Fruit fly (Drosophila melanogaster): ENCODE data around the gene CG31145.

The CG31145 gene

DNA sequence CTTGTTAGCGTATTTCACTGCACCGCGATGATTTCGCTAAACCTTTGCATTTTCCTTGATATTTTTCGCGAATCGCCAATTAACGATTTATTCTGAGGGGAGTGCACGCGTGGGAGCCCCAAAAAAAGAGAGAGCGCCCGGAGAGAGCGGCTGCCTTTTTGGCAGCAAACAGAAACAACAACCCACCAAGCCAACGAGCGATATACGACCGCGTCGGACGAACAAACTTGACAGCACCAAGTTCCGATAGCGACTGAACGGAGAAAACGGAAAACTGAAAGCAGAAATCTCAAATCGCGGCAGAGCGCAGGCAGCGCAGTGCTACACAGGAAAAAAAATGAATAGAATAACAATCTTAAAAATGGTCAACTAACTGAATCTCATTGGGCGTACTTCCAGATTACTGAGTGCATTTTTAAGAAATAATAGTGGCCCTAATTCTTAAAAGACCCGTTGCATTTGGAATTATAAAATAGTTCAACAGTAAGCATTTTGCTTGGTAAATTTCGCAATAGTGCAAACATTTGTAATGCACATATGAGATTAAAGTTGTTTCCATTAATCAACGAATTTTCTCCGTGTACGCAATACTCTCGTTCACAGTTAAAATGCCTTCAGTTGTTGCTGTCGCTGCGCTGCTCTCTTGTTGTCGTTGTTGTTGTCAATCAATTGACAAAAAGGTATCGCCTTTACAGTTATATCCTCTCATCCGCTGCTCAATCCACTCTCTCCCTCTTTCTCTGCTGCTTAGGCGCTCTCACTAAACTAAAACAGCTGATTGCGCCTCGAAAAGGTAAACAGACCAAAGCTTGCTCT, at the start of gene CG31145 (continued):
- TF ChIP-seq CG12071 (GFP tag; optimal IDR thresholded peaks at IDR 0.05), result peak; percentile 99
- TF ChIP-seq CG31365 (tag; optimal IDR thresholded peaks at IDR 0.05), result peak; percentile 92
- peak; percentile 100 for TF ChIP-seq CG15011 (GFP tag; optimal IDR thresholded peaks at IDR 0.05)
- TF ChIP-seq CG32532 (GFP tag; IDR thresholded peaks at IDR 0.05), result peak; percentile 99
- peak; percentile 61; the same call in 1 of the 2 replicates for TF ChIP-seq CG42726 (GFP tag; IDR thresholded peaks at IDR 0.05; ENCODE audit: partially characterized antibody)
- TF ChIP-seq Ptx1 (GFP tag; IDR thresholded peaks at IDR 0.05), result peak; percentile 99
- TF ChIP-seq Hr3 (GFP tag; optimal IDR thresholded peaks at IDR 0.05), result peak; percentile 100
- TF ChIP-seq CG15514 (GFP tag; optimal IDR thresholded peaks at IDR 0.05), result peak; percentile 96
- TF ChIP-seq Adf1 (GFP tag; IDR thresholded peaks at IDR 0.05), result peak; percentile 97
- no peak for TF ChIP-seq Lpt (GFP tag; optimal IDR thresholded peaks at IDR 0.05)
- peak; percentile 93 for TF ChIP-seq Nf-YC (tag; optimal IDR thresholded peaks at IDR 0.05)
- TF ChIP-seq CG13894 (tag; optimal IDR thresholded peaks at IDR 0.05), result peak; percentile 98
- peak; percentile 98 for TF ChIP-seq Vsx1 (GFP tag; optimal IDR thresholded peaks at IDR 0.05)
- TF ChIP-seq ap (GFP tag; IDR thresholded peaks at IDR 0.05), result peak; percentile 98
- TF ChIP-seq CG3995 (GFP tag; optimal IDR thresholded peaks at IDR 0.05), result peak; percentile 89
- TF ChIP-seq CG32767 (GFP tag; IDR thresholded peaks at IDR 0.05), result peak; percentile 99
- TF ChIP-seq CG10462 (GFP tag; optimal IDR thresholded peaks at IDR 0.05), result peak; percentile 99
- peak; percentile 99 for TF ChIP-seq CG9876 (GFP tag; optimal IDR thresholded peaks at IDR 0.05)
- TF ChIP-seq oc (tag; optimal IDR thresholded peaks at IDR 0.05), result peak; percentile 99
- TF ChIP-seq CG14710 (tag; optimal IDR thresholded peaks at IDR 0.05), result peak; percentile 98
- peak; percentile 99 for TF ChIP-seq CG12299 (tag; optimal IDR thresholded peaks at IDR 0.05)
- TF ChIP-seq CG2120 (GFP tag; optimal IDR thresholded peaks at IDR 0.05), result peak; percentile 100
- peak; percentile 98 for TF ChIP-seq Hmx (GFP tag; optimal IDR thresholded peaks at IDR 0.05)
- TF ChIP-seq CG14667 (GFP tag; IDR thresholded peaks at IDR 0.05), result peak; percentile 98
- peak; percentile 99 for TF ChIP-seq Drgx (GFP tag; IDR thresholded peaks at IDR 0.05)
- TF ChIP-seq CG10979 (tag; optimal IDR thresholded peaks at IDR 0.05), result peak; percentile 99
- TF ChIP-seq CG7556 (GFP tag; optimal IDR thresholded peaks at IDR 0.05), result peak; percentile 100
- peak; percentile 99 for TF ChIP-seq ham (GFP tag; IDR thresholded peaks at IDR 0.05)
- TF ChIP-seq Side (GFP tag; optimal IDR thresholded peaks at IDR 0.05), result peak; percentile 100
- TF ChIP-seq CG2202 (tag; optimal IDR thresholded peaks at IDR 0.05), result peak; percentile 96
- no peak; the same call in 1 of the 2 replicates for TF ChIP-seq amos (GFP tag; IDR thresholded peaks at IDR 0.05; ENCODE audit: partially characterized antibody)
- TF ChIP-seq NC2β (GFP tag; optimal IDR thresholded peaks at IDR 0.05), result peak; percentile 99
- TF ChIP-seq bab2 (GFP tag; optimal IDR thresholded peaks at IDR 0.05), result peak; percentile 100
- TF ChIP-seq Blimp-1 (GFP tag; optimal IDR thresholded peaks at IDR 0.05), result peak; percentile 98
- TF ChIP-seq Dip3 (GFP tag; optimal IDR thresholded peaks at IDR 0.05), result peak; percentile 99
- TF ChIP-seq Neu2 (GFP tag; optimal IDR thresholded peaks at IDR 0.05; ENCODE audit: borderline replicate concordance), result peak; percentile 97
- no peak for TF ChIP-seq lov (optimal IDR thresholded peaks at IDR 0.05)
- peak; percentile 94 for TF ChIP-seq lov (GFP tag; IDR thresholded peaks at IDR 0.05)
- TF ChIP-seq Atf3 (GFP tag; optimal IDR thresholded peaks at IDR 0.05), result peak; percentile 99
- peak; percentile 73 for TF ChIP-seq crol (GFP tag; IDR thresholded peaks at IDR 0.05)
- TF ChIP-seq tup (GFP tag; optimal IDR thresholded peaks at IDR 0.05), result peak; percentile 99
- TF ChIP-seq CG8478 (optimal IDR thresholded peaks at IDR 0.05), result no peak
- TF ChIP-seq otp (GFP tag; IDR thresholded peaks at IDR 0.05), result peak; percentile 97
- peak; percentile 99 for TF ChIP-seq E2f1 (GFP tag; IDR thresholded peaks at IDR 0.05)
- TF ChIP-seq zfh2 (GFP tag; optimal IDR thresholded peaks at IDR 0.05), result peak; percentile 100
- TF ChIP-seq hth (optimal IDR thresholded peaks at IDR 0.05), result no peak
- TF ChIP-seq CG4424 (GFP tag; optimal IDR thresholded peaks at IDR 0.05), result peak; percentile 100
- TF ChIP-seq exex (tag; optimal IDR thresholded peaks at IDR 0.05), result peak; percentile 93
- peak; percentile 99 for TF ChIP-seq CG11456 (GFP tag; IDR thresholded peaks at IDR 0.05)
- peak; percentile 99 for TF ChIP-seq salm (tag; optimal IDR thresholded peaks at IDR 0.05)

Measured in whole organism, embryonic.